Worm (Caenorhabditis elegans) whole organism, young adult: ENCODE measurements around the gene nlp-81.

Source experiments
- B0261.1 ChIP-seq: sonication (generic microtip); optimal IDR thresholded peaks from 2 replicates; lab custom pipeline; 2016; ENCODE audit warnings: mild to moderate bottlenecking, missing genetic modification characterization, moderate library complexity, missing compliant biosample characterization
- C06A6.2 ChIP-seq: fragments of 200-800 bp; sonication (Bioruptor generic); conservative IDR thresholded peaks from 2 replicates; pipeline ENCODE4 v1.3.6; 2022; ENCODE audit warnings: missing genetic modification characterization, missing compliant biosample characterization
- F10E7.11 ChIP-seq: sonication (generic microtip); optimal IDR thresholded peaks from 2 replicates; lab custom pipeline; 2017; ENCODE audit warnings: mild to moderate bottlenecking, missing genetic modification characterization, moderate library complexity, missing compliant biosample characterization
- F33H1.4 ChIP-seq: fragments of 200-800 bp; sonication (Bioruptor generic); IDR thresholded peaks from 2 replicates; pipeline ENCODE4 v1.3.6; 2022; ENCODE audit warnings: missing genetic modification reagents, missing genetic modification characterization, missing compliant biosample characterization
- F37B4.10 ChIP-seq: fragments of 200-800 bp; sonication (Bioruptor generic); IDR thresholded peaks from 2 replicates; pipeline ENCODE4 v1.3.6; 2022; ENCODE audit warnings: missing genetic modification characterization, missing compliant biosample characterization
- F39B2.1 ChIP-seq: fragments of 200-800 bp; sonication (Bioruptor generic); IDR thresholded peaks from 2 replicates; pipeline ENCODE4 v1.3.6; 2022; ENCODE audit warnings: missing genetic modification reagents, missing genetic modification characterization, missing compliant biosample characterization
- F55B11.4 ChIP-seq: sonication (generic microtip); optimal IDR thresholded peaks from 2 replicates; lab custom pipeline; 2016; ENCODE audit warnings: missing compliant biosample characterization, missing genetic modification characterization, borderline replicate concordance; ENCODE audit not compliant: insufficient read depth
- K12H6.12 ChIP-seq: fragments of 200-800 bp; sonication (Bioruptor generic); optimal IDR thresholded peaks from 2 replicates; lab custom pipeline; 2018; ENCODE audit warnings: mild to moderate bottlenecking, missing genetic modification characterization, missing compliant biosample characterization
- Y53G8AR.9 ChIP-seq: fragments of 200-800 bp; sonication (Bioruptor generic); conservative IDR thresholded peaks from 2 replicates; pipeline ENCODE4 v1.3.6; 2022; ENCODE audit warnings: missing genetic modification reagents, missing genetic modification characterization, missing compliant biosample characterization
- Y56A3A.18 ChIP-seq: fragments of 200-800 bp; sonication (Bioruptor generic); IDR thresholded peaks from 2 replicates; pipeline ENCODE4 v1.3.6; 2022; ENCODE audit warnings: missing genetic modification reagents, missing genetic modification characterization, missing compliant biosample characterization
- Y79H2A.3 ChIP-seq: fragments of 200-800 bp; sonication (Bioruptor generic); conservative IDR thresholded peaks from 2 replicates; pipeline ENCODE4 v1.3.6; 2022; ENCODE audit warnings: missing genetic modification reagents, missing genetic modification characterization, missing compliant biosample characterization
- ama-1 ChIP-seq, 3 experiments: fragments of 150-350 bp in 1 of 3; sonication (generic microtip) in 2 of 3; optimal IDR thresholded peaks; 2 replicates each; lab custom pipeline; 2014 to 2018; ENCODE audit warnings: missing biosample characterization in 2 of 3, missing genetic modification characterization in 2 of 3, missing genetic modification reagents in 2 of 3
- aptf-3 ChIP-seq: fragments of 200-800 bp; sonication (Bioruptor generic); IDR thresholded peaks from 2 replicates; pipeline ENCODE4 v1.3.6; 2022; ENCODE audit warnings: missing genetic modification characterization, missing compliant biosample characterization
- atf-7 ChIP-seq: sonication (generic microtip); optimal IDR thresholded peaks from 2 replicates; lab custom pipeline; 2017; ENCODE audit warnings: mild to moderate bottlenecking, missing genetic modification characterization, missing compliant biosample characterization
- attf-5 ChIP-seq: fragments of 200-800 bp; sonication (Bioruptor generic); optimal IDR thresholded peaks from 2 replicates; lab custom pipeline; 2018; ENCODE audit warnings: mild to moderate bottlenecking, missing genetic modification characterization, missing compliant biosample characterization
- attf-6 ChIP-seq: fragments of 200-800 bp; sonication (Bioruptor generic); IDR thresholded peaks from 2 replicates; pipeline ENCODE4 v1.3.6; 2022; ENCODE audit warnings: missing genetic modification reagents, missing genetic modification characterization, missing compliant biosample characterization
- bed-2 ChIP-seq: fragments of 200-800 bp; sonication (Bioruptor generic); IDR thresholded peaks from 2 replicates; pipeline ENCODE4 v1.3.6; 2022; ENCODE audit warnings: missing genetic modification reagents, missing genetic modification characterization, missing compliant biosample characterization
- ceh-79 ChIP-seq: sonication (generic microtip); optimal IDR thresholded peaks from 2 replicates; lab custom pipeline; 2017; ENCODE audit warnings: mild to moderate bottlenecking, missing genetic modification characterization, missing compliant biosample characterization
- chd-7 ChIP-seq: sonication (generic microtip); optimal IDR thresholded peaks from 2 replicates; lab custom pipeline; 2016; ENCODE audit warnings: mild to moderate bottlenecking, missing genetic modification characterization, moderate library complexity, missing compliant biosample characterization
- dpl-1 ChIP-seq: fragments of 150-350 bp; optimal IDR thresholded peaks from 2 replicates; lab custom pipeline; 2014; ENCODE audit warnings: missing biosample characterization, missing genetic modification reagents, missing genetic modification characterization
- efl-1 ChIP-seq: fragments of 150-350 bp; optimal IDR thresholded peaks from 2 replicates; lab custom pipeline; 2014; ENCODE audit warnings: missing biosample characterization, missing genetic modification reagents, missing genetic modification characterization
- egrh-3 ChIP-seq: fragments of 200-800 bp; sonication (Bioruptor generic); IDR thresholded peaks from 2 replicates; pipeline ENCODE4 v1.3.6; 2022; ENCODE audit warnings: missing genetic modification reagents, missing genetic modification characterization, missing compliant biosample characterization
- ekl-4 ChIP-seq: fragments of 200-800 bp; sonication (Bioruptor generic); IDR thresholded peaks from 2 replicates; pipeline ENCODE4 v1.3.6; 2022; ENCODE audit warnings: missing genetic modification reagents, missing genetic modification characterization, missing compliant biosample characterization
- hmg-20 ChIP-seq: fragments of 200-800 bp; sonication (Bioruptor generic); IDR thresholded peaks from 2 replicates; pipeline ENCODE4 v1.3.6; 2022; ENCODE audit warnings: missing genetic modification reagents, missing genetic modification characterization, missing compliant biosample characterization
- lag-1 ChIP-seq: fragments of 200-800 bp; sonication (Bioruptor generic); IDR thresholded peaks from 2 replicates; pipeline ENCODE4 v1.3.6; 2022; ENCODE audit warnings: missing genetic modification reagents, missing genetic modification characterization, missing compliant biosample characterization
- lin-26 ChIP-seq: fragments of 200-800 bp; sonication (Bioruptor generic); IDR thresholded peaks from 2 replicates; pipeline ENCODE4 v1.3.6; 2022; ENCODE audit warnings: missing genetic modification reagents, missing genetic modification characterization, missing compliant biosample characterization
- lir-1 ChIP-seq: fragments of 200-800 bp; sonication (Bioruptor generic); conservative IDR thresholded peaks from 2 replicates; pipeline ENCODE4 v1.3.6; 2022; ENCODE audit warnings: missing genetic modification reagents, missing genetic modification characterization, missing compliant biosample characterization
- lsy-27 ChIP-seq: sonication (generic microtip); optimal IDR thresholded peaks from 2 replicates; lab custom pipeline; 2017; ENCODE audit warnings: missing genetic modification characterization, mild to moderate bottlenecking, missing compliant biosample characterization, antibody characterized with exemption, missing genotype, borderline replicate concordance; ENCODE audit not compliant: insufficient read depth
- madf-10 ChIP-seq: sonication (generic microtip); optimal IDR thresholded peaks from 2 replicates; lab custom pipeline; 2016; ENCODE audit warnings: mild to moderate bottlenecking, missing genetic modification characterization, missing compliant biosample characterization
- madf-6 ChIP-seq: fragments of 200-800 bp; sonication (Bioruptor generic); IDR thresholded peaks from 2 replicates; pipeline ENCODE4 v1.3.6; 2022; ENCODE audit warnings: missing genetic modification reagents, missing genetic modification characterization, missing compliant biosample characterization
- madf-8 ChIP-seq: fragments of 200-800 bp; sonication (Bioruptor generic); conservative IDR thresholded peaks from 2 replicates; pipeline ENCODE4 v1.3.6; 2022; ENCODE audit warnings: missing genetic modification reagents, missing genetic modification characterization, missing compliant biosample characterization
- mel-28 ChIP-seq: sonication (generic microtip); optimal IDR thresholded peaks from 2 replicates; lab custom pipeline; 2016; ENCODE audit warnings: borderline replicate concordance, mild to moderate bottlenecking, missing genetic modification characterization, missing compliant biosample characterization
- mxl-1 ChIP-seq: sonication (generic microtip); optimal IDR thresholded peaks from 2 replicates; lab custom pipeline; 2016; ENCODE audit warnings: missing genetic modification characterization, missing compliant biosample characterization
- nfyb-1 ChIP-seq: fragments of 200-800 bp; sonication (Bioruptor generic); IDR thresholded peaks from 2 replicates; pipeline ENCODE4 v1.3.6; 2022; ENCODE audit warnings: missing genetic modification reagents, missing genetic modification characterization, missing compliant biosample characterization
- nhr-80 ChIP-seq: sonication (generic microtip); optimal IDR thresholded peaks from 2 replicates; lab custom pipeline; 2016; ENCODE audit warnings: missing genetic modification characterization, missing compliant biosample characterization
- pha-4 ChIP-seq: fragments of 150-350 bp; sonication (generic microtip); optimal IDR thresholded peaks from 2 replicates; lab custom pipeline; 2014; ENCODE audit warnings: missing biosample characterization, missing genetic modification reagents, missing genetic modification characterization
- rcor-1 ChIP-seq: fragments of 200-800 bp; sonication (Bioruptor generic); IDR thresholded peaks from 2 replicates; pipeline ENCODE4 v1.3.6; 2022; ENCODE audit warnings: missing genetic modification reagents, missing genetic modification characterization, missing compliant biosample characterization
- repo-1 ChIP-seq: sonication (generic microtip); optimal IDR thresholded peaks from 2 replicates; lab custom pipeline; 2017; ENCODE audit warnings: mild to moderate bottlenecking, missing genetic modification characterization, missing compliant biosample characterization
- sea-2 ChIP-seq: fragments of 200-800 bp; sonication (Bioruptor generic); IDR thresholded peaks from 2 replicates; pipeline ENCODE4 v1.3.6; 2022; ENCODE audit warnings: missing genetic modification characterization, missing compliant biosample characterization
- snpc-1.1 ChIP-seq: sonication (generic microtip); optimal IDR thresholded peaks from 2 replicates; lab custom pipeline; 2017; ENCODE audit warnings: missing genetic modification characterization, mild to moderate bottlenecking, missing compliant biosample characterization, antibody characterized with exemption, moderate library complexity, missing genotype, missing genetic modification reagents; ENCODE audit not compliant: insufficient read depth
- snpc-3.4 ChIP-seq: sonication (generic microtip); optimal IDR thresholded peaks from 2 replicates; lab custom pipeline; 2017; ENCODE audit warnings: missing genetic modification characterization, mild to moderate bottlenecking, missing compliant biosample characterization, antibody characterized with exemption, moderate library complexity, missing genotype, missing genetic modification reagents
- sptf-2 ChIP-seq: fragments of 200-800 bp; sonication (Bioruptor generic); optimal IDR thresholded peaks from 2 replicates; lab custom pipeline; 2018; ENCODE audit warnings: mild to moderate bottlenecking, missing genetic modification characterization, missing compliant biosample characterization
- tbx-9 ChIP-seq: sonication (generic microtip); optimal IDR thresholded peaks from 2 replicates; lab custom pipeline; 2016; ENCODE audit warnings: borderline replicate concordance, missing genetic modification characterization, inconsistent platforms, missing compliant biosample characterization
- unc-62 ChIP-seq: fragments of 150-350 bp; optimal IDR thresholded peaks from 2 replicates; lab custom pipeline; 2014; ENCODE audit warnings: missing biosample characterization, missing genetic modification reagents, missing genetic modification characterization
- xnd-1 ChIP-seq: sonication (generic microtip); optimal IDR thresholded peaks from 2 replicates; lab custom pipeline; 2016; ENCODE audit warnings: missing genotype, missing genetic modification reagents, missing genetic modification characterization, missing compliant biosample characterization
- zfh-2 ChIP-seq: fragments of 200-800 bp; sonication (Bioruptor generic); conservative IDR thresholded peaks from 2 replicates; pipeline ENCODE4 v1.3.6; 2022; ENCODE audit warnings: missing genetic modification reagents, missing genetic modification characterization, missing compliant biosample characterization
- ztf-25 ChIP-seq: fragments of 200-800 bp; sonication (Bioruptor generic); IDR thresholded peaks from 2 replicates; pipeline ENCODE4 v1.3.6; 2022; ENCODE audit warnings: missing genetic modification reagents, missing genetic modification characterization, missing compliant biosample characterization
- ztf-26 ChIP-seq: sonication (generic microtip); optimal IDR thresholded peaks from 2 replicates; lab custom pipeline; 2017; ENCODE audit warnings: missing genetic modification characterization, missing compliant biosample characterization

The nlp-81 gene

DNA sequence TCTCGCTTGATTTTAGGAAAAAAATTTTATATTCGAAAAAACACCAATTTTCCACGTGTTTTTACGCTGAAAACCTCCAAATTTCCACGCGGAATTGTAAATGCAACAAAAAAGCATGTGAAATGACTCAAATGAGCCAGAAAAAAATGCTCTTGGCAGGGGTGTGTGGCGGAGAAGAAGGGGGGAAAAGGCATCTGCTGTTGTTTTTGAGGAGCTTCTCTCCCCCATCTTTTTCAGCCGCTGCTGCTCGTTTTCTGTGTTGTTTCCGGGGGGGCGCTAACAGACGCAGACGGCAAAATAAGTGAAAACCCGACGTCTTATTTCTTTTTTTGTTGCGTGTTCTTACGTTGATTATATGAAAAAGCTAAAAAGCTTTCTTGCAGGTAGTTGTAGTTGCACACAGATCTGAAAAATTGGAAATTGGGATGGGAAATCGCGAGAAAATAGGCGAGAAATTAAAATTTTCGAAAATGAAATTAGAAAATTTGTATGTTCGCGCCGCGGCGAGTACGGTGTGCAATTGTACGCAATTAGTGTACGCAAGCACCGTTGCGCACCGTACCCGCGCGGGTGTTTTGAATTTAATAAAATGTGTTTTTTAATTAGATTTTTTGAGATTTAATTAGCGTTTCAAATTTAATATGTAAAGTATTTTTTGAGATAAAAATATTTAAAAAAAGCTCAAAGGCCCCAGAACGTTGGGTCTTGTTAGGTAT is 43.9 kb downstream of the nlp-81 start (continued):
- TF ChIP-seq Y56A3A.18 (GFP tag; lab: Robert Waterston, UW) (no peak), Y79H2A.3 (GFP tag; lab: Robert Waterston, UW) (no peak), unc-62 (no peak), aptf-3 (GFP tag; lab: Robert Waterston, UW) (no peak), attf-6 (GFP tag; lab: Robert Waterston, UW) (no peak), chd-7 (tag; lab: Kevin White, UChicago) (no peak), lag-1 (GFP tag; lab: Robert Waterston, UW) (no peak), F55B11.4 (tag; lab: Kevin White, UChicago) (no peak), sea-2 (GFP tag; lab: Robert Waterston, UW) (no peak), hmg-20 (GFP tag; lab: Robert Waterston, UW) (no peak), F39B2.1 (GFP tag; lab: Robert Waterston, UW) (no peak), sptf-2 (GFP tag; lab: Kevin White, UChicago) (no peak), mel-28 (tag; lab: Kevin White, UChicago) (no peak), atf-7 (no peak), F37B4.10 (GFP tag; lab: Robert Waterston, UW) (no peak), tbx-9 (tag; lab: Kevin White, UChicago) (no peak), rcor-1 (GFP tag; lab: Robert Waterston, UW) (0 out of 2 replicates have a peak, but pooled peaks have one; percentile 18), ceh-79 (no peak), attf-5 (GFP tag; lab: Kevin White, UChicago) (no peak), madf-6 (GFP tag; lab: Robert Waterston, UW) (peak; percentile 87), xnd-1 (tag; lab: Kevin White, UChicago) (peak; percentile 40), ztf-26 (tag; lab: Kevin White, UChicago) (no peak), madf-8 (peak; percentile 72), bed-2 (no peak), lsy-27 (tag; lab: Kevin White, UChicago) (no peak), madf-10 (no peak), pha-4 (no peak), nhr-80 (tag; lab: Kevin White, UChicago) (no peak), nfyb-1 (GFP tag; lab: Robert Waterston, UW) (no peak), K12H6.12 (tag; lab: Kevin White, UChicago) (no peak), C06A6.2 (GFP tag; lab: Robert Waterston, UW) (no peak), ama-1 (optimal IDR thresholded peaks at IDR 0.05; lab: Kevin White, UChicago) (no peak), ama-1 (GFP tag; optimal IDR thresholded peaks at IDR 0.05; lab: Kevin White, UChicago) (no peak), F33H1.4 (peak; percentile 69), dpl-1 (GFP tag; lab: Kevin White, UChicago) (peak; percentile 78), snpc-3.4 (tag; lab: Kevin White, UChicago) (no peak), ztf-25 (GFP tag; lab: Robert Waterston, UW) (no peak), zfh-2 (peak; percentile 72), ekl-4 (GFP tag; lab: Robert Waterston, UW) (no peak), repo-1 (tag; lab: Kevin White, UChicago) (no peak), F10E7.11 (tag; lab: Kevin White, UChicago) (no peak), lir-1 (GFP tag; lab: Robert Waterston, UW) (no peak), B0261.1 (no peak), egrh-3 (GFP tag; lab: Robert Waterston, UW) (peak; percentile 46), Y53G8AR.9 (GFP tag; lab: Robert Waterston, UW) (no peak), snpc-1.1 (tag; lab: Kevin White, UChicago) (no peak), lin-26 (GFP tag; lab: Robert Waterston, UW) (no peak), mxl-1 (tag; lab: Kevin White, UChicago) (no peak), efl-1 (GFP tag; lab: Kevin White, UChicago) (peak; percentile 89)
